Worm (Caenorhabditis elegans): Measurements from ENCODE around the gene F44E5.17.
A peak's percentile ranks its signal among the peaks of the same experiment; 100 is the strongest.

DNA sequence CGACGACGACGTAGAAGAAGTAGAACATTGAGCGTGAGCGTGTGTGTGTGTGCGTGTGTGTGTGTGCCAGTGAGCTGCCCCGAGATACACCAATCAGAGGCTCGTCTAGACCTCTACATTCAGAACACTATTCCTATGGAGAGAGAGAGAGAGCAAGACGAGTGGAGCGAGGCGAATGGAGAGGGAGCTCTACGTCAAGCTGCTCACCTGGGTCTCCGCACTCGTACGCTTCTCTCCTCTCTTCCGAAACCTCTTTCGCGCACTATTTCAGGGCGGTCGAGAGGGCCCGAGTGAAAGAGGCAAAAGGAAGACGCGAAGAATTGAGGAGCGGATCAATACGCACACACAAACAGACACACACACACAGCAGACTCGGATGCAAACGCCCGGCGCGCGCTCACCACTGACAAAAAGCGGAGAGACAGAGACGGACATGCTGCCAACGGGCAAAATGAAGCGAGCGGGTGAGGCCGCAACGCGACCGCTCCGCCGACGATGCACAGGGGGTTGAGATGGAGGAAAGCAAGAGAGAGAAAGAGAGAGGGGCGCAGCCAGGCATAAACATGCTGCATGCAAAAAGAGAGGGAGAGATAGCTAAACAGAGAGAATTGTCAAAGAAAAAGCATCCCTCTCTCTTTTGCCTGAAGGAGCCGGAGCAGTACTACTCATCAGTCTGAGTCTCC lies 1.2 kb upstream of the F44E5.17 start:
- TF ChIP-seq unc-3 (GFP tag; conservative IDR thresholded peaks at IDR 0.05) = no peak
- peak; percentile 70 for TF ChIP-seq unc-3 (tag; optimal IDR thresholded peaks at IDR 0.05)
- TF ChIP-seq ama-1 (optimal IDR thresholded peaks at IDR 0.05) = no peak
- no peak for TF ChIP-seq nhr-11 (tag; optimal IDR thresholded peaks at IDR 0.05)
- TF ChIP-seq dve-1 (tag; optimal IDR thresholded peaks at IDR 0.05) = peak; percentile 77
- TF ChIP-seq ceh-6 (GFP tag; optimal IDR thresholded peaks at IDR 0.05) = peak; percentile 25
- peak; percentile 94 for TF ChIP-seq ceh-31 (tag; optimal IDR thresholded peaks at IDR 0.05)
- no peak for TF ChIP-seq Y22D7AL.16 (tag; optimal IDR thresholded peaks at IDR 0.05)
- TF ChIP-seq hlh-13 (GFP tag; optimal IDR thresholded peaks at IDR 0.05) = no peak
